Fruit fly (Drosophila melanogaster) whole organism, embryonic: Measurements from ENCODE around the gene CG5498.

Experiments used
- Bteb2 ChIP-seq: fragments of 200-800 bp; sonication (Bioruptor generic); optimal IDR thresholded peaks from 2 replicates; lab custom pipeline; 2016; ENCODE audit warnings: missing biosample characterization, missing genetic modification characterization
- CG10462 ChIP-seq: fragments of 200-800 bp; sonication (Bioruptor generic); optimal IDR thresholded peaks from 2 replicates; lab custom pipeline; 2016; ENCODE audit warnings: missing biosample characterization, missing genetic modification characterization
- CG11695 ChIP-seq: fragments of 200-800 bp; sonication (Bioruptor generic); IDR thresholded peaks from 3 replicates; pipeline ENCODE4 v1.3.6; 2022; ENCODE audit warnings: missing biosample characterization, missing genetic modification characterization
- CG12299 ChIP-seq: fragments of 200-800 bp; sonication (Bioruptor generic); optimal IDR thresholded peaks from 2 replicates; lab custom pipeline; 2018; ENCODE audit warnings: missing biosample characterization, mild to moderate bottlenecking, missing genetic modification characterization
- CG13123 ChIP-seq: fragments of 200-800 bp; sonication (Bioruptor generic); optimal IDR thresholded peaks from 2 replicates; lab custom pipeline; 2016; ENCODE audit warnings: missing biosample characterization, missing genetic modification characterization
- CG13624 ChIP-seq: fragments of 200-800 bp; sonication (Bioruptor generic); optimal IDR thresholded peaks from 2 replicates; lab custom pipeline; 2016; ENCODE audit warnings: missing biosample characterization, missing genetic modification characterization
- CG1603 ChIP-seq: fragments of 200-800 bp; sonication (Bioruptor generic); optimal IDR thresholded peaks from 2 replicates; lab custom pipeline; 2019; ENCODE audit warnings: missing biosample characterization, mild to moderate bottlenecking, missing genetic modification characterization, moderate library complexity
- CG1647 ChIP-seq: fragments of 200-800 bp; sonication (Bioruptor generic); optimal IDR thresholded peaks from 3 replicates; lab custom pipeline; 2016; ENCODE audit warnings: missing biosample characterization, missing genetic modification characterization
- CG16779 ChIP-seq: fragments of 200-800 bp; sonication (Bioruptor generic); IDR thresholded peaks from 2 replicates; pipeline ENCODE4 v1.3.6; 2022; ENCODE audit warnings: missing biosample characterization, missing genetic modification characterization
- CG17359 ChIP-seq: fragments of 200-800 bp; sonication (Bioruptor generic); optimal IDR thresholded peaks from 3 replicates; lab custom pipeline; 2018; ENCODE audit warnings: missing biosample characterization, mild to moderate bottlenecking, missing genetic modification characterization, moderate library complexity
- CG17568 ChIP-seq: fragments of 200-800 bp; sonication (Bioruptor generic); optimal IDR thresholded peaks from 2 replicates; lab custom pipeline; 2018; ENCODE audit warnings: missing biosample characterization, mild to moderate bottlenecking, missing genetic modification characterization, moderate library complexity
- CG17829 ChIP-seq: fragments of 200-800 bp; optimal IDR thresholded peaks from 2 replicates; lab custom pipeline; 2019; ENCODE audit warnings: missing biosample characterization, mild to moderate bottlenecking, missing genetic modification characterization, moderate library complexity
- CG3407 ChIP-seq: fragments of 200-800 bp; sonication (Bioruptor generic); optimal IDR thresholded peaks from 2 replicates; lab custom pipeline; 2018; ENCODE audit warnings: missing biosample characterization, mild to moderate bottlenecking, missing genetic modification characterization
- CG3995 ChIP-seq: fragments of 200-800 bp; sonication (Bioruptor generic); optimal IDR thresholded peaks from 3 replicates; lab custom pipeline; 2016; ENCODE audit warnings: missing biosample characterization, missing genetic modification characterization
- CG4424 ChIP-seq: fragments of 200-800 bp; sonication (Bioruptor generic); optimal IDR thresholded peaks from 3 replicates; lab custom pipeline; 2016; ENCODE audit warnings: missing biosample characterization, missing genetic modification characterization
- CG7357 ChIP-seq: fragments of 200-800 bp; sonication (Bioruptor generic); IDR thresholded peaks from 3 replicates; pipeline ENCODE4 v1.3.6; 2022; ENCODE audit warnings: missing biosample characterization, missing genetic modification characterization
- CG8281 ChIP-seq: fragments of 200-800 bp; sonication (Bioruptor generic); optimal IDR thresholded peaks from 2 replicates; lab custom pipeline; 2018; ENCODE audit warnings: missing biosample characterization, mild to moderate bottlenecking, missing genetic modification characterization, moderate library complexity
- CG8290 ChIP-seq, 3 experiments: fragments of 200-800 bp; sonication (Bioruptor generic); optimal IDR thresholded peaks; 2 replicates each; lab custom pipeline; 2016 to 2019; ENCODE audit warnings: missing biosample characterization in 3 of 3, missing genetic modification characterization in 3 of 3, mild to moderate bottlenecking in 2 of 3, moderate library complexity in 1 of 3
- CG9727 ChIP-seq: fragments of 200-800 bp; sonication (Bioruptor generic); optimal IDR thresholded peaks from 3 replicates; lab custom pipeline; 2017; ENCODE audit warnings: missing biosample characterization, mild to moderate bottlenecking, missing genetic modification characterization
- D19A ChIP-seq: fragments of 200-800 bp; optimal IDR thresholded peaks from 3 replicates; lab custom pipeline; 2019; ENCODE audit warnings: missing biosample characterization, mild to moderate bottlenecking, missing genetic modification characterization, moderate library complexity
- Eip74EF ChIP-seq, 2 experiments: fragments of 200-800 bp in 1 of 2; fragments of >200 bp in 1 of 2; sonication (Bioruptor generic) in 1 of 2; optimal IDR thresholded peaks; 2 replicates each; lab custom pipeline; 2017 to 2019; ENCODE audit warnings: missing biosample characterization in 2 of 2, missing genetic modification characterization in 2 of 2, mild to moderate bottlenecking in 1 of 2, moderate library complexity in 1 of 2
- Ets97D ChIP-seq: fragments of 200-800 bp; sonication (Bioruptor generic); optimal IDR thresholded peaks from 3 replicates; lab custom pipeline; 2016; ENCODE audit warnings: missing biosample characterization, missing genetic modification characterization
- H15 ChIP-seq: fragments of 200-800 bp; sonication (Bioruptor generic); IDR thresholded peaks from 3 replicates; pipeline ENCODE4 v1.3.6; 2022; ENCODE audit warnings: missing biosample characterization, missing genetic modification characterization
- HLHmδ ChIP-seq: fragments of 200-800 bp; sonication (Bioruptor generic); optimal IDR thresholded peaks from 2 replicates; lab custom pipeline; 2018; ENCODE audit warnings: missing biosample characterization, mild to moderate bottlenecking, missing genetic modification characterization, moderate library complexity
- MBD-R2 ChIP-seq: fragments of 200-800 bp; sonication (Bioruptor generic); IDR thresholded peaks from 2 replicates; pipeline ENCODE4 v1.3.6; 2022; ENCODE audit warnings: missing biosample characterization, missing genetic modification characterization
- NfI ChIP-seq: fragments of 200-800 bp; sonication (Bioruptor generic); optimal IDR thresholded peaks from 3 replicates; lab custom pipeline; 2018; ENCODE audit warnings: missing biosample characterization, mild to moderate bottlenecking, missing genetic modification characterization, moderate library complexity
- PHDP ChIP-seq: fragments of 200-800 bp; sonication (Bioruptor generic); optimal IDR thresholded peaks from 3 replicates; lab custom pipeline; 2018; ENCODE audit warnings: missing biosample characterization, mild to moderate bottlenecking, missing genetic modification characterization, moderate library complexity
- Pdp1 ChIP-seq, 2 experiments: fragments of 200-800 bp; sonication (Bioruptor generic); optimal IDR thresholded peaks; 3 replicates each; lab custom pipeline; 2016; ENCODE audit warnings: missing biosample characterization in 2 of 2, missing genetic modification characterization in 2 of 2, mild to moderate bottlenecking in 1 of 2, moderate library complexity in 1 of 2
- Sox100B ChIP-seq: fragments of 200-800 bp; sonication (Bioruptor generic); optimal IDR thresholded peaks from 3 replicates; lab custom pipeline; 2018; ENCODE audit warnings: missing biosample characterization, mild to moderate bottlenecking, missing genetic modification characterization
- Sry-β ChIP-seq: fragments of 200-800 bp; sonication (Bioruptor generic); optimal IDR thresholded peaks from 2 replicates; lab custom pipeline; 2018; ENCODE audit warnings: missing biosample characterization, mild to moderate bottlenecking, missing genetic modification characterization, moderate library complexity
- Usf ChIP-seq: fragments of 200-800 bp; sonication (Bioruptor generic); optimal IDR thresholded peaks from 2 replicates; lab custom pipeline; 2017; ENCODE audit warnings: missing genotype, missing biosample characterization, missing genetic modification characterization
- cg ChIP-seq: fragments of 200-800 bp; sonication (Bioruptor generic); optimal IDR thresholded peaks from 3 replicates; lab custom pipeline; 2019; ENCODE audit warnings: missing biosample characterization, mild to moderate bottlenecking, missing genetic modification characterization, moderate library complexity
- ci ChIP-seq: fragments of 200-800 bp; sonication (Bioruptor generic); IDR thresholded peaks from 3 replicates; pipeline ENCODE4 v1.3.6; 2022; ENCODE audit warnings: missing biosample characterization, missing genetic modification characterization
- ewg ChIP-seq: fragments of 200-800 bp; sonication (Bioruptor generic); optimal IDR thresholded peaks from 3 replicates; lab custom pipeline; 2017; ENCODE audit warnings: mild to moderate bottlenecking, missing biosample characterization, missing genetic modification reagents, missing genetic modification characterization
- gsb-n ChIP-seq: fragments of 200-800 bp; sonication (Bioruptor generic); optimal IDR thresholded peaks from 3 replicates; lab custom pipeline; 2018; ENCODE audit warnings: missing biosample characterization, mild to moderate bottlenecking, missing genetic modification characterization
- hbn ChIP-seq: fragments of 200-800 bp; sonication (Bioruptor generic); IDR thresholded peaks from 2 replicates; pipeline ENCODE4 v1.3.6; 2022; ENCODE audit warnings: missing biosample characterization, missing genetic modification characterization; ENCODE audit not compliant: partially characterized antibody
- hkb ChIP-seq, 2 experiments: fragments of 200-800 bp in 1 of 2; fragments of >200 bp in 1 of 2; sonication (Bioruptor generic) in 1 of 2; IDR thresholded peaks in 1 of 2; optimal IDR thresholded peaks in 1 of 2; 2 replicates each; pipeline versions ENCODE4 v1.3.6 to Lab custom; 2017 to 2022; ENCODE audit warnings: missing biosample characterization in 1 of 2, missing genetic modification characterization in 1 of 2
- jumu ChIP-seq: fragments of 200-800 bp; sonication (Bioruptor generic); optimal IDR thresholded peaks from 3 replicates; lab custom pipeline; 2016; ENCODE audit warnings: missing biosample characterization, missing genetic modification characterization
- kah ChIP-seq: fragments of 200-800 bp; sonication (Bioruptor generic); optimal IDR thresholded peaks from 2 replicates; lab custom pipeline; 2018; ENCODE audit warnings: missing biosample characterization, mild to moderate bottlenecking, missing genetic modification characterization
- nau ChIP-seq: fragments of 200-800 bp; sonication (Bioruptor generic); optimal IDR thresholded peaks from 3 replicates; lab custom pipeline; 2017; ENCODE audit warnings: missing biosample characterization, mild to moderate bottlenecking, missing genetic modification characterization, missing genetic modification reagents
- onecut ChIP-seq: fragments of 200-800 bp; sonication (Bioruptor generic); IDR thresholded peaks from 2 replicates; pipeline ENCODE4 v1.3.6; 2022; ENCODE audit warnings: missing biosample characterization, missing genetic modification characterization
- psq ChIP-seq: fragments of 200-800 bp; sonication (Bioruptor generic); optimal IDR thresholded peaks from 2 replicates; lab custom pipeline; 2017; ENCODE audit warnings: missing biosample characterization, missing genetic modification characterization
- repo ChIP-seq: fragments of 200-800 bp; sonication (Bioruptor generic); optimal IDR thresholded peaks from 2 replicates; lab custom pipeline; 2016; ENCODE audit warnings: missing biosample characterization, missing genetic modification characterization
- slou ChIP-seq: fragments of 200-800 bp; sonication (Bioruptor generic); optimal IDR thresholded peaks from 3 replicates; lab custom pipeline; 2016; ENCODE audit warnings: missing biosample characterization, missing genetic modification characterization
- vnd ChIP-seq: fragments of 200-800 bp; sonication (Bioruptor generic); IDR thresholded peaks from 3 replicates; pipeline ENCODE4 v1.3.6; 2022; ENCODE audit warnings: missing biosample characterization, missing genetic modification characterization; ENCODE audit not compliant: partially characterized antibody

Gene CG5498

DNA sequence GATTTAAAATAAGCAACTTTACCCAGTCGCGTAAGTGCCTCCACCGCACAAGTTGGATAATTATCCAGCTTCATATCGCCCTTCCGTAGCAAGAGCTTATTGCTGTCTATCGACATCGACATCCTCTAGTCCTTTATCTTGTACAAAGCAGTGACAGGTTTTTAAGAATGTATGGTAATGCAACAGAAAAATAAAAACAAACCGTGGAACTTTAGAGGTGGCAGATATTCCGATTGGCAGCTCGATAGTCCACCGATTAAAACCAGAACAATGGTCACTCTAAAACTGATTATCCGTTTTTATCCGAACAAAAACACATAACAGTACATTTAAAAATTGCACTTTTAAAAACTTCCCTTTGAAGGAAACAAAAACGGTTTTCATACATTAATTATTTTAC, 43.5 kb upstream of the CG5498 start, which contains the start of gene CG5274 (continued):
- TF ChIP-seq CG10462 (GFP tag; lab: Kevin White, UChicago) (peak; percentile 40), Bteb2 (GFP tag; lab: Kevin White, UChicago) (no peak), kah (GFP tag; lab: Kevin White, UChicago) (no peak), Usf (no peak), CG13624 (GFP tag; lab: Kevin White, UChicago) (no peak), CG7357 (GFP tag; lab: Robert Waterston, UW) (no peak), CG16779 (GFP tag; lab: Robert Waterston, UW) (no peak), H15 (no peak), CG13123 (GFP tag; lab: Kevin White, UChicago) (no peak), CG12299 (tag; lab: Kevin White, UChicago) (no peak), CG3995 (GFP tag; lab: Kevin White, UChicago) (no peak), CG17829 (tag; lab: Kevin White, UChicago) (no peak), CG9727 (GFP tag; lab: Kevin White, UChicago) (no peak), HLHmδ (GFP tag; lab: Kevin White, UChicago) (no peak), CG4424 (no peak), hbn (GFP tag; lab: Robert Waterston, UW) (peak; percentile 27; the same call in 1 of the 2 replicates), vnd (no peak), Pdp1 (GFP tag; optimal IDR thresholded peaks at IDR 0.05; lab: Kevin White, UChicago) (no peak), slou (GFP tag; lab: Kevin White, UChicago) (no peak), psq (GFP tag; lab: Kevin White, UChicago) (no peak)

dm6 chr3L:20425888-20426287, 42.0 kb upstream of the CG5498 start, which contains the start of gene CG5282:
Gene CG5282, minus strand, starts transcription at chr3L:20426071.
- TF ChIP-seq Sry-β (GFP tag; lab: Kevin White, UChicago) (no peak), ewg (GFP tag; lab: Kevin White, UChicago) (peak; percentile 90), MBD-R2 (GFP tag; lab: Robert Waterston, UW) (peak; percentile 50; the same call in 1 of the 2 replicates), CG1647 (GFP tag; lab: Kevin White, UChicago) (no peak), onecut (GFP tag; lab: Robert Waterston, UW) (peak; percentile 95), repo (GFP tag; lab: Kevin White, UChicago) (no peak)

DNA sequence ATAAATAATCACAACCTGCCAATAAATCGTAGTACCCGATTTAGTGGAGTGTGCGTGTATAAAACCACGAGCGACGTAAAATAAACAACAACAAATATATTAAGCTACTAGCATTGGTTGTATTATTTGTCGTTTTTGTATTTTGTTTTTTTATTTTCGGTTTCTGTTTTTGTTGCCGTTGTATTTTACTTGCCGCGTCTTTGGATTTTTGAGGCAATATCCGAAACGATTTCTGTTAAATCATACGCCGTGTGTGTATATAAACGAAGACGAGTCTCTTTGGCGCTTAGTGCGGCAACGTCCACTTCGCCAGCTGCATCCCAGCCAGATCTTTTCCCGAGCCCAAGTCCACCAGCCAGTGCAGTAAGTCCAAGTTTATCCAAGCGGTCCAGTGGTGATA, 29.4 kb upstream of the CG5498 start, which contains the start of gene zye:
TSS of gene zye (plus strand) at position 301 of the 400 bp plus-strand sequence.
- TF ChIP-seq CG9727 (GFP tag; lab: Kevin White, UChicago) = no peak
- no peak for TF ChIP-seq CG11695 (GFP tag; lab: Robert Waterston, UW)
- no peak for TF ChIP-seq nau (GFP tag; lab: Kevin White, UChicago)
- no peak for TF ChIP-seq CG8281 (tag; lab: Kevin White, UChicago)
- TF ChIP-seq slou (GFP tag; lab: Kevin White, UChicago) = no peak
- no peak for TF ChIP-seq CG3407

- TF ChIP-seq gsb-n (tag; lab: Kevin White, UChicago) (peak; percentile 18), jumu (GFP tag; lab: Kevin White, UChicago) (no peak), NfI (peak; percentile 10), hkb (optimal IDR thresholded peaks at IDR 0.05; lab: Kevin White, UChicago) (no peak), hkb (GFP tag; IDR thresholded peaks at IDR 0.05; lab: Robert Waterston, UW) (0 out of 2 replicates have a peak, but pooled peaks have one; percentile 20), Sox100B (GFP tag; lab: Kevin White, UChicago) (peak; percentile 27), PHDP (tag; lab: Kevin White, UChicago) (peak; percentile 35), cg (GFP tag; lab: Kevin White, UChicago) (peak; percentile 60), psq (GFP tag; lab: Kevin White, UChicago) (no peak), Ets97D (peak; percentile 90), D19A (tag; lab: Kevin White, UChicago) (no peak), CG1603 (tag; lab: Kevin White, UChicago) (no peak), Eip74EF (GFP tag; optimal IDR thresholded peaks at IDR 0.05; lab: Kevin White, UChicago) (peak in 1 of 2 experiments; percentile 52), CG8290 (GFP tag; optimal IDR thresholded peaks at IDR 0.05; lab: Kevin White, UChicago) (no peak), CG8290 (tag; optimal IDR thresholded peaks at IDR 0.05; lab: Kevin White, UChicago) (peak in 1 of 2 experiments; percentile 17), ci (GFP tag; lab: Robert Waterston, UW) (peak; percentile 7; the same call in 1 of the 3 replicates), CG17568 (GFP tag; lab: Kevin White, UChicago) (peak; percentile 23), CG17359 (tag; lab: Kevin White, UChicago) (peak; percentile 16)
Measured at dm6 chr3L:20410780-20411179, 26.9 kb upstream of the CG5498 start.
